ENCODE assay signal across 1 fruit fly cellular context in the genomic region with DNA sequence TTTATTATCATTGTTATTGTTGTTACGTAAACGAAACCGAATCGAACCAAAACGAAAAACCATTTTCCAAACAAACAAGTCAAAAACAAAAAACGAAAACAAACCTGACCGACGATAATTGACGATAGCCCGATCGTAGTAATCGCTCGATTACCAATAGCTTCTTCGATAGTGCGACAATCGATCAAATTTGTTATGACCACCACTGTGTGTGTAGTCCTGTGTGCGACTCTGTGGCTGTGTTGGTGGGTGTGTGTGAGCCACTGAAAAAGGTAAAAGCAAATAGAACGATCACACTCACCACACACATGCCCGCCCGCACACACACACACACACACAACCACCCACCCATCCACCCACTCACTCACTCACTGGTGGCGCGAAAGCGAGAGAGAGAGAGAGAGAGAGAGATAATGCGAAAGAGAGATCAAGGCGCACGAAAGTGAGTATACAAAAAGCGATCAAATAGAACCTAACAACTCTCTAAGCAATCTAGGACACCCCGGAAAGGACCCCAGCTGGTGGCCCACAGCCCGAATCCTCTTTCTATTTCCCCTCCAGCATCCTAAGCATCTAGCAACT.
TF ChIP-seq lines count a peak whose summit lies in the region.

No protein-coding gene starts in this region.

TF ChIP-seq in whole organism, embryonic, 481 proteins besides CTCF, POLR2A, EP300 and RAD21 (continued from another document):
- peak; percentile 59; the same call in 1 of the 2 replicates for TF ChIP-seq tna (GFP tag; IDR thresholded peaks at IDR 0.05; lab: Robert Waterston, UW; ENCODE audit: partially characterized antibody)
- peak; percentile 58; the same call in 1 of the 2 replicates for TF ChIP-seq nerfin-2 (GFP tag; IDR thresholded peaks at IDR 0.05; lab: Robert Waterston, UW; ENCODE audit: partially characterized antibody)
- TF ChIP-seq Sry-δ (GFP tag; optimal IDR thresholded peaks at IDR 0.05; lab: Kevin White, UChicago) = peak; percentile 53
- TF ChIP-seq schlank (tag; optimal IDR thresholded peaks at IDR 0.05; lab: Kevin White, UChicago) = no peak
- peak; percentile 56; the same call in 1 of the 3 replicates for TF ChIP-seq CG14860 (GFP tag; IDR thresholded peaks at IDR 0.05; lab: Robert Waterston, UW; ENCODE audit: partially characterized antibody)
- TF ChIP-seq CG2678 (tag; optimal IDR thresholded peaks at IDR 0.05; lab: Kevin White, UChicago) = no peak
- TF ChIP-seq CG6683 (GFP tag; optimal IDR thresholded peaks at IDR 0.05; lab: Kevin White, UChicago) = no peak
- peak; percentile 33 to 71 for TF ChIP-seq Trl (optimal IDR thresholded peaks at IDR 0.05; lab: Kevin White, UChicago)
- TF ChIP-seq Trl (GFP tag; optimal IDR thresholded peaks at IDR 0.05; lab: Kevin White, UChicago) = no peak
- peak; percentile 3 for TF ChIP-seq CG15514 (GFP tag; optimal IDR thresholded peaks at IDR 0.05; lab: Kevin White, UChicago)
- peak; percentile 3 for TF ChIP-seq CG18011 (GFP tag; optimal IDR thresholded peaks at IDR 0.05; lab: Kevin White, UChicago)
- peak; percentile 56 for TF ChIP-seq stwl (tag; optimal IDR thresholded peaks at IDR 0.05; lab: Kevin White, UChicago)
- TF ChIP-seq Med (GFP tag; lab: Kevin White, UChicago) = peak; percentile 9
- TF ChIP-seq vnd (GFP tag; IDR thresholded peaks at IDR 0.05; lab: Robert Waterston, UW; ENCODE audit: partially characterized antibody) = 0 out of 3 replicates have a peak, but pooled peaks have one; percentile 44
- no peak for TF ChIP-seq CG10147 (GFP tag; optimal IDR thresholded peaks at IDR 0.05; lab: Kevin White, UChicago)
- TF ChIP-seq sr (GFP tag; IDR thresholded peaks at IDR 0.05; lab: Robert Waterston, UW) = peak; percentile 95
- TF ChIP-seq chinmo (GFP tag; IDR thresholded peaks at IDR 0.05; lab: Robert Waterston, UW; ENCODE audit: partially characterized antibody) = 0 out of 4 replicates have a peak, but pooled peaks have one; percentile 18
- peak; percentile 38 for TF ChIP-seq CG8290 (GFP tag; optimal IDR thresholded peaks at IDR 0.05; lab: Kevin White, UChicago)
- peak; percentile 20 to 46 for TF ChIP-seq CG8290 (tag; optimal IDR thresholded peaks at IDR 0.05; lab: Kevin White, UChicago)
- peak; percentile 80 for TF ChIP-seq cg (GFP tag; optimal IDR thresholded peaks at IDR 0.05; lab: Kevin White, UChicago)
- peak; percentile 74 for TF ChIP-seq HLH4C (GFP tag; IDR thresholded peaks at IDR 0.05; lab: Robert Waterston, UW; ENCODE audit: partially characterized antibody)
- TF ChIP-seq hb (GFP tag; IDR thresholded peaks at IDR 0.05; lab: Robert Waterston, UW; ENCODE audit: partially characterized antibody) = peak; percentile 64; the same call in 1 of the 3 replicates
- no peak for TF ChIP-seq CG6272 (GFP tag; IDR thresholded peaks at IDR 0.05; lab: Robert Waterston, UW)
- TF ChIP-seq exex (tag; optimal IDR thresholded peaks at IDR 0.05; lab: Kevin White, UChicago) = no peak
- TF ChIP-seq dpn (GFP tag; optimal IDR thresholded peaks at IDR 0.05; lab: Kevin White, UChicago) = no peak
- peak; percentile 71 for TF ChIP-seq CG16813 (GFP tag; IDR thresholded peaks at IDR 0.05; lab: Robert Waterston, UW; ENCODE audit: partially characterized antibody)
- TF ChIP-seq CG8281 (tag; optimal IDR thresholded peaks at IDR 0.05; lab: Kevin White, UChicago) = no peak
